Worm (Caenorhabditis elegans) whole organism, L4 larva: Measurements from ENCODE around the gene sru-7.

Source experiments
- aha-1 ChIP-seq: fragments of 150-350 bp; peaks from one replicate; lab custom pipeline; 2014; ENCODE audit warnings: missing biosample characterization, missing genetic modification characterization
- ama-1 ChIP-seq: fragments of 150-350 bp; optimal IDR thresholded peaks from 2 replicates; lab custom pipeline; 2014; ENCODE audit warnings: inconsistent platforms, mixed read lengths
- daf-12 ChIP-seq: fragments of 150-350 bp; optimal IDR thresholded peaks from 2 replicates; lab custom pipeline; 2014; ENCODE audit warnings: missing biosample characterization, missing genetic modification reagents, missing genetic modification characterization
- fos-1 ChIP-seq: fragments of 150-350 bp; optimal IDR thresholded peaks from 2 replicates; lab custom pipeline; 2014; ENCODE audit warnings: missing biosample characterization, missing genetic modification characterization
- lin-38 ChIP-seq: fragments of 200-800 bp; sonication (Bioruptor generic); IDR thresholded peaks from 2 replicates; pipeline ENCODE4 v1.3.6; 2022; ENCODE audit warnings: missing genetic modification reagents, missing genetic modification characterization, missing compliant biosample characterization
- lin-39 ChIP-seq: fragments of 150-350 bp; optimal IDR thresholded peaks from 2 replicates; lab custom pipeline; 2014; ENCODE audit warnings: missing biosample characterization, missing genetic modification reagents, missing genetic modification characterization
- lsy-2 ChIP-seq, 2 experiments: fragments of 150-350 bp in 1 of 2; sonication (generic microtip) in 1 of 2; optimal IDR thresholded peaks; 2 replicates each; lab custom pipeline; 2014 to 2017; ENCODE audit warnings: missing biosample characterization in 2 of 2, missing genetic modification characterization in 2 of 2
- pqm-1 ChIP-seq: sonication (generic microtip); optimal IDR thresholded peaks from 2 replicates; lab custom pipeline; 2017; ENCODE audit warnings: missing biosample characterization, missing genetic modification characterization
- rbr-2 ChIP-seq: sonication (generic microtip); optimal IDR thresholded peaks from 2 replicates; lab custom pipeline; 2016; ENCODE audit warnings: missing genotype, missing genetic modification characterization, missing compliant biosample characterization
- snpc-4 ChIP-seq: fragments of 150-350 bp; optimal IDR thresholded peaks from 2 replicates; lab custom pipeline; 2014; ENCODE audit warnings: missing biosample characterization, missing genetic modification characterization
- spr-1 ChIP-seq: sonication (generic microtip); optimal IDR thresholded peaks from 2 replicates; lab custom pipeline; 2016; ENCODE audit warnings: mild to moderate bottlenecking, missing genetic modification characterization, missing compliant biosample characterization
- unc-62 ChIP-seq, 3 experiments: fragments of 150-350 bp in 1 of 3; sonication (generic microtip); optimal IDR thresholded peaks in 2 of 3; peaks in 1 of 3; 1 replicate in 1 of 3; 2 replicates in 2 of 3; lab custom pipeline; 2014 to 2017; ENCODE audit warnings: missing biosample characterization in 3 of 3, missing genetic modification characterization in 3 of 3, missing genetic modification reagents in 3 of 3, missing genotype in 1 of 3
- zag-1 ChIP-seq: fragments of 150-350 bp; optimal IDR thresholded peaks from 2 replicates; lab custom pipeline; 2014; ENCODE audit warnings: missing biosample characterization, missing genetic modification characterization

DNA sequence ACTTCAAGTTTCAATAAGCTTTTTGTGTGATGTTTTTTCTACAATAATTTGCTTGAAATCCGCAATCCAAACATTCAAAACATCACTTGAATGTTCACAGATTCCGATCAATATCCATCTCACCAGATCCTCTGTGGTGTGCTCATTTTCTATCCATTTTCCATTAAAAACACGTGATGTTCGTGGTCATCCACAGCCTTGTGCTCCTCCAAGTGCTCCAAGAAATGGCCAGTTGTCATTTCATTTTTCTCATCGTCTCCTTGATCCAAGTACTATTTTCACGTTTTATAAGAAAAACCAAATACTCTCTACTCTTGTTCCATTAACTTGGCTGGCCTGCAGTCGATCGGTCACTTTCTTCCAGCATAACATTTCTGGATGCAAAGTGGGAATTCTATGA, 16.2 kb upstream of the sru-7 start:
- TF ChIP-seq unc-62 (GFP tag; optimal IDR thresholded peaks at IDR 0.05 in 1 of 2; lab: Kevin White, UChicago) (no peak), unc-62 (tag; optimal IDR thresholded peaks at IDR 0.05; lab: Kevin White, UChicago) (no peak), lin-39 (tag; lab: Kevin White, UChicago) (no peak), lin-38 (GFP tag; lab: Robert Waterston, UW) (no peak), pqm-1 (no peak), aha-1 (tag; lab: Kevin White, UChicago) (no peak), spr-1 (no peak), snpc-4 (tag; lab: Kevin White, UChicago) (no peak), rbr-2 (tag; lab: Kevin White, UChicago) (no peak), daf-12 (tag; lab: Kevin White, UChicago) (no peak), ama-1 (lab: Kevin White, UChicago) (no peak), lsy-2 (tag; optimal IDR thresholded peaks at IDR 0.05; lab: Kevin White, UChicago) (no peak), fos-1 (tag; lab: Kevin White, UChicago) (no peak), zag-1 (no peak)
